Worm (Caenorhabditis elegans) whole organism, L2 larva: ENCODE results near the gene D1054.1.

Experiments
- ZK546.5 ChIP-seq: sonication (generic microtip); optimal IDR thresholded peaks from 2 replicates; lab custom pipeline; 2017; ENCODE audit warnings: missing biosample characterization, missing genetic modification characterization
- unc-62 ChIP-seq: fragments of 150-350 bp; optimal IDR thresholded peaks from 2 replicates; lab custom pipeline; 2014; ENCODE audit warnings: missing biosample characterization, missing genetic modification reagents, missing genetic modification characterization

- TF ChIP-seq ZK546.5 (tag; lab: Kevin White, UChicago) = no peak
- no peak for TF ChIP-seq unc-62 (GFP tag; lab: Kevin White, UChicago)
Measured at ce11 chrV:10771390-10771789, 1.4 kb upstream of the D1054.1 start, which contains the start of gene D1054.3.
